Worm (Caenorhabditis elegans) whole organism, L1 larva: Measurements from ENCODE around the gene cnp-2.

ENCODE experiments used
- elt-2 ChIP-seq: sonication (generic microtip); optimal IDR thresholded peaks from 2 replicates; lab custom pipeline; 2016; ENCODE audit warnings: missing genetic modification characterization, mild to moderate bottlenecking, inconsistent platforms, missing compliant biosample characterization, missing genetic modification reagents
- fos-1 ChIP-seq: fragments of 150-350 bp; optimal IDR thresholded peaks from 2 replicates; lab custom pipeline; 2014; ENCODE audit warnings: missing biosample characterization, missing genetic modification characterization
- lir-3 ChIP-seq: sonication (generic microtip); optimal IDR thresholded peaks from 2 replicates; lab custom pipeline; 2016; ENCODE audit warnings: mild to moderate bottlenecking, missing genetic modification characterization, moderate library complexity, missing compliant biosample characterization; ENCODE audit not compliant: poor library complexity
- pax-3 ChIP-seq: fragments of 200-800 bp; sonication (Bioruptor generic); optimal IDR thresholded peaks from 2 replicates; lab custom pipeline; 2018; ENCODE audit warnings: mild to moderate bottlenecking, missing genetic modification characterization, moderate library complexity, missing compliant biosample characterization
- sup-37 ChIP-seq: fragments of 200-800 bp; sonication (Bioruptor generic); optimal IDR thresholded peaks from 2 replicates; lab custom pipeline; 2018; ENCODE audit warnings: mild to moderate bottlenecking, missing genetic modification characterization, missing compliant biosample characterization
- unc-62 ChIP-seq: fragments of 150-350 bp; optimal IDR thresholded peaks from 2 replicates; lab custom pipeline; 2014; ENCODE audit warnings: missing biosample characterization, missing genetic modification reagents, missing genetic modification characterization

DNA sequence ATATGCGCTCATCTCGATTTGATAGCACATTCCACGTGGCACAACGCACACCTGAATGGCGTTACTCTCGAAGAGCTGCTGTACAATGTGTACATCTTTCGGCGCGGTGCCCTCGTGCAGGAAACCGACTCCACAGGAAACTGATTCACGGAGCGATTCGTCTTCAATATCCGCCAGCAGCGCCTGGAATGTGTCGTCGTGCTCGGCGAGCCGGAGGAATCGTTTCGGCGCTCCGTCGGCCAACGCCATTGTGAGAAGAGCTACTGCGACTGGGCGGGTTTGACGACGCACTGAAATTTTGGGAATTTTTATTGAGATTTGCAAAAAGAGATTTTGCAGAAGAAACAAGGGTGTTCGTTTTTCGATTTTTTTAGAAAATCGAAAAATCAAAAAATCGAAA is 30.6 kb upstream of the cnp-2 start:
- no peak for TF ChIP-seq unc-62
- TF ChIP-seq lir-3 (tag; lab: Kevin White, UChicago) = no peak
- TF ChIP-seq fos-1 = no peak
- TF ChIP-seq sup-37 (GFP tag; lab: Kevin White, UChicago) = no peak
- no peak for TF ChIP-seq elt-2 (tag; lab: Kevin White, UChicago)
- no peak for TF ChIP-seq pax-3 (tag; lab: Kevin White, UChicago)
